Fruit fly (Drosophila melanogaster) whole organism, larva: ENCODE measurements around the gene CG8032.

Experiments used
- noc ChIP-seq: fragments of 200-800 bp; sonication (Bioruptor generic); optimal IDR thresholded peaks from 3 replicates; lab custom pipeline; 2019; ENCODE audit warnings: missing biosample characterization, mild to moderate bottlenecking, missing genetic modification characterization, moderate library complexity

CG8032 gene

DNA sequence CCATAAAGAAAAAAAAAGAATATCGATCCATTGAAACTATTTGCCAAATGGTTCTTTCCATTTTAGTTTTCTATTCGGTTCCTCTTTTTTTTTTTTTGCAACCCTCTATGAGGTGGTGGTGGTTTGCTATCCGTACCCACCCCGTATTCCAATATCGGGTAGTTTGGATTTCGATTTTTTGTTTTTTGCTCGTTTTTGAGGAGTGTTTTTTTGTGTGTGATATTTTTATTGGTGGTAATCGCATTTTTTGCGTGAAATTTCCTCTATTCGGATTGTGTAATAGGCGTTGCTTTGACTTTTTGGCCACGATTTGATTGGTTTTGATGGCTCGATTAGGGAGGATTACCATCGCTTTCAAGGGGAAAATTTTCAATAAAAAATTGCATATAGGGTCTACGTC is 22.5 kb downstream of the CG8032 start:
- TF ChIP-seq noc (tag; lab: Kevin White, UChicago) = no peak

DNA sequence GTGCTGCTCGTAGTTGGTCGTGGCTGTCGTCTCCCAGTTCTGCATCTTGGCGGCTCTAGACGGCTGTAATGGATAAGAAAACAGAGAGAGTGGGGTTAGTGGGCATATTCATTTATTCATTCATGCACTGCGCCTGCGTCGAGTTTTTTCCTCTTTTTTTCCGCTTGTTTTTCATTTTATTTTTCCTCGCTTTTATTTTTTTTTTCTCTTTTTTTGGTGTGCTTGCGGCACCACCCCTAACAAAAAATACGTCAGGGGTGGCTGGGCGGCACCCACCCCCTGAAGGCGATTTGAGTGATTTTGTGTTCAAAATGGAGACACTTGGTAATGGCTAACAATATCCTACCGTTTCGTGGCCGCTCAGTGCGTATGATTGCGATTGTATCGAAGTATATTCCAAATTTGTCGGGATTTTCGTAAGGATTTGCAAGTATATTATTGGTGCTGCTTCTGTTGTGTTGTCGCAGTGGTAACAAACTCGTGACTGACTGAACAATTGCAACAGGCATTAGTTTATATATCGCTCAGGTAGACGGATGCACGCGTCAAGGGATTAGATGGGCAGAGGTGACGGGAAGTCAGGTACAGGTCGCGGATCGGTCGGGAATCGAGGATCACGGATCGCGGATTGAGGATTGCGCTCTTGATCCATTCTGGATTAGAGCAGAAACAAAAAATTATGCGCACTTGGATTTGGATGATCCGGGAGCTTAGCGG is 30.4 kb downstream of the CG8032 start:
- TF ChIP-seq noc (tag; lab: Kevin White, UChicago) = no peak

DNA sequence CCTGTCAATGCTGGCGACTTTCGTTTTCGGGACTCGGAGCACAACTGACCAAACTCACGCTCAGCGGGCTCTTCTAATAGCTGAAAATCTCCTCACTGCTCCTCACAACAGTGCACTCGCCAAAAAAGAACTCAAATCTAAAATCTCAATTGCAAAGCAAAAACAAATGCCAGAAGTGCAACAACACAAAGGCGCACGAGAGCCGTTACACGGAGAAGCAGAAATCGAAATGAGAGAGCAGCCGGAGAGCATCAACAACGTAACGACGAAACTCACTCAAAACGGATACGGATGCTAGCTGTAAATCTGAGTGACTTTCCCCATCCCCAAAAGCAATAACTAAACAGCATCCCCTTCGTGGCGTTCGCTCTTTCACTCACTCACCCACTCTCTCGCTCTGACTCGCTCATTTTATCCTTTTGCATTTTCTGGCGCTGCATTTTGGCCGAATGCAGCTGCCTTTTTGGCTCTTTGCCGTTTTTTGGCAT is 33.9 kb downstream of the CG8032 start, which contains the start of gene hb:
Gene hb (minus strand): TSS at position 51 of the 488 bp plus-strand sequence.
- no peak for TF ChIP-seq noc (tag; lab: Kevin White, UChicago)

DNA sequence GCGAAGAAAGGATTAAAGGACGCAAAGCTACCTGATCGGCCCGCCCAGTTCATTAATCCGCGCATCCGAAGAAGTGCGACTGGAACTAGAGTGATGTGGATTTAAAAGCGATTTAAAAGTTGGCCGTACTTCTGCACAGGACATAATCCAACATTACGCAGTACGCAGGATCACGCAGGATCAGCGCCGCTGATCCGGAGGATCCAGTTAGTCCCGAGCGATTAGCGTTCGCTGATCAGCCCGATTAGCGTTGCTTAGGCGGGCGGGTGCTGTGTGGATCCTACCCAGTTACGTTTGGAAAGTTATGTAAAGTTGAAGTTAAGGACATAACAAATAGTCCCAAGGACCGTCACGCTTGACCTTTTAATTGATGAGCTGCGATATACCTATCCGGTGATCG is 35.3 kb downstream of the CG8032 start:
- no peak for TF ChIP-seq noc (tag; lab: Kevin White, UChicago)

DNA sequence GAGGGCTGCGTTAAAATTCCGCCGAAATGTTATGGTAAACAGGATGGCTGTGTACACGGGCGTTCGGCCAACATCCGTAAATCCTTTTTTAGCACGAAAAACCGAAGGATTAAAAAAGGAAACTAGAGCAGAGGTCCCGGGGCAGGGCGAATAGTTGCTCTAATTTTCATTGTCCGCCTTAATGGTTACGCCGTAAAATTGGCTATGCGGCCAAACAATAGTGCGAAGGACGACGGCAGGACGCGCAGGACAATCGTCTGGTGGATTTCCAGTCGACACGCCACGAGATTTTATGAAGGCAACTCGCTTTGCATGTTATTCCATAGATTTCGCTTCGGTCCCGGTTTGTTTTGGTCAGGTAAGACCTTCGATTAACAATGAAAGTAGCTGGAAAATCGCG is 36.7 kb downstream of the CG8032 start:
- no peak for TF ChIP-seq noc (tag; lab: Kevin White, UChicago)

DNA sequence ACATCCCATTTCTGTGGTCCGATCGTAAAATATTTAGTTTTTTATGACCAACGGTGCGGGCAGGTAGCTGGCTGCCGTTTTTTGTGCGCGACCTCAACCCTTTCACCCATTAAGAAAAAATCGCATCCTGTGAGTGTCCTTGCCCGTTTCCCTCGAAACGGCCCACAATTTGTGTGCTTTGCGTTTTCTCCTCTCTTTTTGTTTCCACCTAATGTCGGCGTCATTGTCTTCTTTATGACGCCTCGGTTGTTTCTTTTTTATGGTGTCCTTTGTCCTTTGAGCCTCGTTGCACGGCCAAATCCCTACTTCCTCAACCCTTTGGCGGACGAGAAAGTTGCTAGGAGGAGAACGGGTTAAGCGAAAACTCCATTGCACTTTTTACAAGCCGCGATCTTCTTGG is 37.3 kb downstream of the CG8032 start:
- no peak for TF ChIP-seq noc (tag; lab: Kevin White, UChicago)

DNA sequence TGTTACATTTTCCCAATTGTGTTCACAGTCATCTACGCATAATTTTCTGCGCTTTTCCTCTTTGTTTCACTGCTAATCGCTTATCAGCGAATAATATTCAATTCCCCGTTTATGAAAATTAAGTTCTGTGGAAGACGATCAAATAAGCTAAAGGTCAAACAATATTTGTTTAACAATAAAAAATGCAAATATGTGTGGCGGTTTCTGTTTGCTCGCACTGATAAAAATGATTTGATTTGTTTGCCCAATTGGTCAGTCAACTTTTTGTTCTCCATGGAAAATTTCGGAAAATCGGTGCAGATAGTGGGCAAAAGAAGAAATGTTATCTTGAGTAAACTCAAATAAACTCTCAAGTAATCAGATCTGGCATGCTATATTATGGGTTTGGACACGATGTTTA is 40.8 kb downstream of the CG8032 start:
- TF ChIP-seq noc (tag; lab: Kevin White, UChicago) = no peak

DNA sequence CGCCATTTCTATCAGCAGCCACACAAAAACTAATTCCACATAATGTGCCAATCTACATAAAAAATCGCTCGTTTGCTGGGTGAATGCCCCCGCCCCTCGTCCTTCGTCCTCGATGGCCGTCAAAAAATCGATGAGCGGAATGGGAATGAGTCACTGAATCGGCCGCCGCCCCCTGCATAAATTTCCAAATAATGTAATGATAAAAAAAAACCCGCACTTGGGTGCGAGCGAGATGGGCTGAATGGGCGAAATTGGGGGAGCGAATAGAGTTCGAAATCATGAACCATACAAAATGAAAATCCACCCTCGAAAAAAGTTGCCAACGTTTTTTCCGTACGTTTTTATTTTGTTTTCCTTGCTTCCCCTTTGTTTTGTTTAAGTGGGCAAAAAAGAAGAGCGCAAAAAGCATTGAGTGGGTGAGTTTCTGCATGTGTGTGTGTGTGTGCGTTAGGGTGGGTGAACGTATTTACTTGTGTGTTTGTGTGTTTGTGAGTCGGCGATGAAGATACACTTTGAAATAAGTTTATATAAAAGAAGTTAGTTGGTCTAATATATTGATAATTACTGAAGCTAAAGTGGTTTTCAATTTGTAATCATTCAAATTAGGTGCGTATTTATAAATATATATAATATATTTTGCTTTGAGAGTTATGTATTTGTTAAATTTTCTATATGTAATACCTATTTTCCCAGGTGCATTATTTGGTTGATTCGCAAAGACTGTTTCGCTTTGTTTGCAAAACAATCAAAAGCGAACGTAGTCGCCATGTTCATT is 41.6 kb downstream of the CG8032 start:
- TF ChIP-seq noc (tag; lab: Kevin White, UChicago) = no peak

DNA sequence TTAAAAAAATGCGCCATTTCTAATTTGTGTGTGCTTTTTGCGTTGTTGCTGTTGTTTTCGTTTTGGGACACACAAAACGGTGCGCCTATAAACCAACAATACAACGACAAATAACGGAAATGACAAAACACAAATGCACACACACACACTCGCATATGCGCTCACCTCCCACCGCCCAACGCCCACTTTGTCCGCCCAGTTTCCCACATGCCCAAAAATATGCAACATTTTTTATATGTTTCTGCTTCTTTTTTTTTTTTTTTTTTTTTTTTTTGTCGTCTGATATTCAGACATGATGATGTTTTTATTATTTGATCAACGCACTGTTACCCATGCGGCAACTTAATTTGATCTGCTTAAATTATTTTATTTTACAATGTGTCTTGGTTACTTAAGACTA is 43.3 kb downstream of the CG8032 start:
- no peak for TF ChIP-seq noc (tag; lab: Kevin White, UChicago)

DNA sequence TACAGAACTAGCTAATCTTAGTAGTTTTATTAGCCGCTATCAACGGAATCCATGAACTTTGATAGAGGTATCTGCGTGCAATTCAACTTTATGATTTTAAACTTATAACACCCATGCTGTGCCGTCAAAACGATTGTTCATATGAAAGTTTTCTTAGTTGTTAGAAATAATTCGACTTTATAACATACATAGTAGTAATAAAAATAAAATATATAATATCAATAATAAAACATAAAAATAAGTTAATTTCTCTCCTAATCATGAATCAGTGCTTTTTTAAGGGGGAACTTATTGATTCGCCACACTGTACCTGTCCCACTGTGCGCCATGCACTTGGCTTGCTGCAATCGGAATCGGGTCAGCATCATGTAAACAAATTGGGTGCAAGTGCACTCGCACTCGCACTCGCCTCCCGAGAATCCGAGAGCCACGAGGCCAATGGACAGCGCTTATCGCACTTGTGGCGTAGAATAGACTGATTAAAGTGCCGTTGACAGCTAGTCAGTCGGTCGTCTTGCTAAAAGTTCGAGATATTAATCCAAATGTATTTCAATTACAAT is 48.1 kb downstream of the CG8032 start:
- peak; percentile 15 for TF ChIP-seq noc (tag; lab: Kevin White, UChicago)

DNA sequence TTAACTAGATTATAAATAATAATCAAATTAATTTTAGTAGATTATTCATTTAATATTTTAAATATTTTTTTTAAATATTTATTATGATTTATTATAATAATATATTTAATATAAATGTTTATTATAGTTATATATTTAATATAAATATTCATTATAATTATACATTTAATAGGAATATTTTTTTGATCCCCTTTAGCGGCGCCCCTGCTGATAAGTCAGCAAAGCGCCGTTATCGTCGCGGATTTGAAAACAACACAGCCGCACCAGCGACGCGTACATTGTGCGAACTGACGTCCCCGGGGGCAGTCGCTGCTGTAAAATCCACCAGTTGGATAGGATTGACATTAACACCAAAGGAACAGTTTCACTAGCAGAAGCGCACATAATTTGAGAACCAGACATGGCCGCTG is 48.8 kb downstream of the CG8032 start, which contains the start of gene CG8112:
Gene CG8112 (plus strand): TSS at position 212 of the 410 bp plus-strand sequence.
- no peak for TF ChIP-seq noc (tag; lab: Kevin White, UChicago)

DNA sequence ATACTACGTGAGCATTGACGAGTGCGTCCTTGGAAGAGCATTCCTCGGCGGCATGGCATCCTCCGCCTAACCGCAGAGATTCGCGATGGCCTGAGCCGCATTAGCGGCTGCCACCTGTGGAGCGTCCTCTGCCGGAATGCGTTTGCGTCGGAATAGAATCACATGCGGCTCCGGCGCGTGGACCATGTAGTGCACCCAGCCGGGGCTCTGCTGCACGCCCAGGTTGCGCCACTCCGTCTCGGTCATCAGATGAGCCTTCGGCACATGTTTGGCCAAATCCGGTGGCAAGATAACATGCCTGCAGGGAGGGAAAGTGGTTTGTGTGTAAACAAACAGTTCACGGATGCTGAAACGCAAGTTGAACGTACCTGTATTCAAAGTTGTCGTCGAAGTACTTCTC is 51.5 kb downstream of the CG8032 start:
- no peak for TF ChIP-seq noc (tag; lab: Kevin White, UChicago)

DNA sequence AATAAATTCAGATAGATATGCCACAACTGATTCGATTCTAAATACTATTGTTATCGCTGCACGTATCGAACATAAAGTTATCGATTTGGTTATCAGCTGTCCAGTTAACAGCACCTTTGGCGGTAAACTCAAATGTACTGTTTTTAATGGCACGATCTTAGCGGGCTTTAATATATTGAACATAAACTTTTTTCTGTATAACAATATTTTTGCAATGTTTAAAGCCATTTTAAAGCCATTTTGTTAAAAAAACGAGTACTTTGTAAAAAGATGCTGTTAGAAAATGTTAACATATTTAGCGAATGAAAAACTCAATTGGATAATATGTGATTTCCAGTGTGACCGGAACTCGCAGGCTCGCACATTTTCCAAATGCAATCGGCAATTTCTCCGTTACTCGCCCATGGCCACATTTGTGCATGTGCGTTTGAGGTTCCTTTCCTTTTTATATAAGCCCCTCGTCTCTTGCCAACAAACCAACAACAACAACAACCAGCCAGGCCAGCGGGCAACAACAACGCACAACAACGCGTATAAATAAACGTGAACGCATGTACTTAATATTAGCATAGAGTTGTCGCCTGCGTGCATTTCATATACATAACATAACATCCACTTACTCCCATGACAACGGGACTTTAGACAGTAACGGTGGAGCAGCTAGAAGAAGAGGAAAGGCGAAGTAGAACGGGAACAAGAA is 52.1 kb downstream of the CG8032 start, which contains the start of gene TMEM216:
Gene TMEM216 (plus strand): TSS at position 393 of the 700 bp plus-strand sequence.
- TF ChIP-seq noc (tag; lab: Kevin White, UChicago) = no peak

DNA sequence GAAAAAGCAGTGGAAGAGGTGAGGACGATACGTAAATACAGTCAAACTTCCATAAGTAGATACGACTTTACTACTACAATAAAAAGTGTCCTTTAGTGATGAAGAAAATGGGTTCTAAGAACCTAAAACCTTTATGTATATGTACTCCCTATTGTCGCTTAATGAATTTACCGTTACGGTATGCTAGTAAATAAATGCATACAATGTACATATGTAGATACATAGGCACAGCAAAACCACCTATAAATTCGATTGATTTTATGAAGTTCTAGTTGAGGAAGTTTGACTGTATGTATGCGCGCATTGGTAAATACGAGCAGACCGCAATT is 52.6 kb downstream of the CG8032 start:
- TF ChIP-seq noc (tag; lab: Kevin White, UChicago) = no peak
